Fruit fly (Drosophila melanogaster) whole organism, pupa: ENCODE results near the gene CG10681.
A peak's percentile ranks its signal among the peaks of the same experiment; 100 is the strongest.

ENCODE experiments used
- CG14655 ChIP-seq: fragments of 200-800 bp; sonication (Bioruptor generic); optimal IDR thresholded peaks from 3 replicates; lab custom pipeline; 2017; ENCODE audit warnings: mild to moderate bottlenecking, missing biosample characterization, missing genetic modification reagents, missing genetic modification characterization
- CG17806 ChIP-seq: fragments of 200-800 bp; sonication (Bioruptor generic); optimal IDR thresholded peaks from 2 replicates; lab custom pipeline; 2018; ENCODE audit warnings: missing biosample characterization, mild to moderate bottlenecking, missing genetic modification characterization, moderate library complexity
- CG4496 ChIP-seq: fragments of 200-800 bp; sonication (Bioruptor generic); IDR thresholded peaks from 3 replicates; pipeline ENCODE4 v1.3.6; 2022; ENCODE audit warnings: missing biosample characterization, missing genetic modification characterization
- D1 ChIP-seq: fragments of 200-800 bp; sonication (Bioruptor generic); optimal IDR thresholded peaks from 2 replicates; lab custom pipeline; 2018; ENCODE audit warnings: missing biosample characterization, mild to moderate bottlenecking, missing genetic modification characterization, moderate library complexity
- EcR ChIP-seq: fragments of 200-800 bp; sonication (Bioruptor generic); optimal IDR thresholded peaks from 3 replicates; lab custom pipeline; 2019; ENCODE audit warnings: missing biosample characterization, missing genetic modification characterization, mild to moderate bottlenecking, moderate library complexity, missing genetic modification reagents
- Ets98B ChIP-seq: fragments of 200-800 bp; sonication (Bioruptor generic); IDR thresholded peaks from 2 replicates; pipeline ENCODE4 v1.3.6; 2022; ENCODE audit warnings: missing biosample characterization, missing genetic modification characterization
- fd96Ca ChIP-seq: fragments of 200-800 bp; sonication (Bioruptor generic); IDR thresholded peaks from 3 replicates; pipeline ENCODE4 v1.3.6; 2022; ENCODE audit warnings: missing biosample characterization, missing genetic modification characterization
- gl ChIP-seq: fragments of 200-800 bp; sonication (Bioruptor generic); optimal IDR thresholded peaks from 2 replicates; lab custom pipeline; 2018; ENCODE audit warnings: missing biosample characterization, mild to moderate bottlenecking, missing genetic modification characterization

- TF ChIP-seq gl (peak; percentile 25), CG17806 (tag; lab: Kevin White, UChicago) (no peak), Ets98B (GFP tag; lab: Robert Waterston, UW) (peak; percentile 53; the same call in 1 of the 2 replicates), CG14655 (no peak), EcR (GFP tag; lab: Kevin White, UChicago) (peak; percentile 87), fd96Ca (peak; percentile 44; the same call in 1 of the 3 replicates), D1 (tag; lab: Kevin White, UChicago) (no peak), CG4496 (GFP tag; lab: Robert Waterston, UW) (no peak)
Measured at dm6 chr3L:12489952-12490351, 11.4 kb upstream of the CG10681 start.
